Worm (Caenorhabditis elegans) whole organism, late embryonic: ENCODE data around the gene F40G9.9.

Source experiments
- C38D4.7 ChIP-seq: fragments of 200-800 bp; sonication (Bioruptor generic); optimal IDR thresholded peaks from 2 replicates; lab custom pipeline; 2018; ENCODE audit warnings: mild to moderate bottlenecking, missing genetic modification characterization, moderate library complexity, missing compliant biosample characterization
- F13H6.1 ChIP-seq: sonication (generic microtip); optimal IDR thresholded peaks from 2 replicates; lab custom pipeline; 2016; ENCODE audit warnings: missing genetic modification characterization, missing compliant biosample characterization
- K02D7.2 ChIP-seq: sonication (generic microtip); optimal IDR thresholded peaks from 2 replicates; lab custom pipeline; 2017; ENCODE audit warnings: mild to moderate bottlenecking, missing genetic modification characterization, missing compliant biosample characterization
- K09A11.1 ChIP-seq: sonication (generic microtip); optimal IDR thresholded peaks from 2 replicates; lab custom pipeline; 2017; ENCODE audit warnings: antibody characterized with exemption, mild to moderate bottlenecking, missing genetic modification characterization, missing compliant biosample characterization; ENCODE audit not compliant: insufficient read depth
- Y22D7AL.16 ChIP-seq: sonication (generic microtip); optimal IDR thresholded peaks from 2 replicates; lab custom pipeline; 2016; ENCODE audit warnings: missing genetic modification characterization, missing compliant biosample characterization
- ceh-14 ChIP-seq: sonication (generic microtip); optimal IDR thresholded peaks from 2 replicates; lab custom pipeline; 2016; ENCODE audit warnings: missing genotype, missing genetic modification characterization, missing compliant biosample characterization
- ceh-18 ChIP-seq: sonication (generic microtip); optimal IDR thresholded peaks from 2 replicates; lab custom pipeline; 2016; ENCODE audit warnings: missing genetic modification characterization, missing compliant biosample characterization
- ceh-24 ChIP-seq: sonication (generic microtip); optimal IDR thresholded peaks from 2 replicates; lab custom pipeline; 2016; ENCODE audit warnings: mild to moderate bottlenecking, missing genetic modification characterization, missing compliant biosample characterization
- ceh-30 ChIP-seq: fragments of 150-350 bp; optimal IDR thresholded peaks from 2 replicates; lab custom pipeline; 2014; ENCODE audit warnings: missing biosample characterization, missing genetic modification characterization
- ceh-31 ChIP-seq: sonication (generic microtip); optimal IDR thresholded peaks from 2 replicates; lab custom pipeline; 2016; ENCODE audit warnings: missing genetic modification characterization, missing compliant biosample characterization
- ceh-34 ChIP-seq: sonication (generic microtip); optimal IDR thresholded peaks from 2 replicates; lab custom pipeline; 2016; ENCODE audit warnings: mild to moderate bottlenecking, missing genetic modification characterization, missing compliant biosample characterization
- ceh-9 ChIP-seq: sonication (generic microtip); optimal IDR thresholded peaks from 2 replicates; lab custom pipeline; 2016; ENCODE audit warnings: mild to moderate bottlenecking, missing genetic modification characterization, inconsistent platforms, missing compliant biosample characterization
- che-1 ChIP-seq: sonication (generic microtip); optimal IDR thresholded peaks from 2 replicates; lab custom pipeline; 2016; ENCODE audit warnings: mild to moderate bottlenecking, missing genetic modification characterization, missing compliant biosample characterization
- dmd-4 ChIP-seq: sonication (generic microtip); optimal IDR thresholded peaks from 2 replicates; lab custom pipeline; 2016; ENCODE audit warnings: borderline replicate concordance, missing genetic modification characterization, missing compliant biosample characterization
- dve-1 ChIP-seq: sonication (generic microtip); optimal IDR thresholded peaks from 2 replicates; lab custom pipeline; 2017; ENCODE audit warnings: antibody characterized with exemption, mild to moderate bottlenecking, missing genetic modification characterization, missing compliant biosample characterization
- fax-1 ChIP-seq: sonication (generic microtip); optimal IDR thresholded peaks from 2 replicates; lab custom pipeline; 2016; ENCODE audit warnings: missing genotype, missing genetic modification characterization, missing compliant biosample characterization
- fkh-10 ChIP-seq: fragments of 150-350 bp; optimal IDR thresholded peaks from 2 replicates; lab custom pipeline; 2014; ENCODE audit warnings: missing biosample characterization, missing genetic modification reagents, missing genetic modification characterization
- hlh-13 ChIP-seq: fragments of 200-800 bp; sonication (Bioruptor generic); optimal IDR thresholded peaks from 2 replicates; lab custom pipeline; 2018; ENCODE audit warnings: mild to moderate bottlenecking, missing genetic modification characterization, missing compliant biosample characterization
- hlh-15 ChIP-seq: sonication (generic microtip); optimal IDR thresholded peaks from 2 replicates; lab custom pipeline; 2016; ENCODE audit warnings: missing genetic modification characterization, missing compliant biosample characterization
- hlh-6 ChIP-seq: sonication (generic microtip); optimal IDR thresholded peaks from 2 replicates; lab custom pipeline; 2016; ENCODE audit warnings: missing genotype, missing genetic modification characterization, missing compliant biosample characterization
- lim-6 ChIP-seq: sonication (generic microtip); optimal IDR thresholded peaks from 2 replicates; lab custom pipeline; 2016; ENCODE audit warnings: missing genetic modification characterization, missing compliant biosample characterization
- nfya-1 ChIP-seq: sonication (generic microtip); optimal IDR thresholded peaks from 2 replicates; lab custom pipeline; 2017; ENCODE audit warnings: missing genetic modification characterization, mild to moderate bottlenecking, missing compliant biosample characterization, antibody characterized with exemption, moderate library complexity
- nhr-232 ChIP-seq: sonication (generic microtip); optimal IDR thresholded peaks from 2 replicates; lab custom pipeline; 2016; ENCODE audit warnings: missing genetic modification characterization, missing compliant biosample characterization
- npax-4 ChIP-seq: sonication (generic microtip); optimal IDR thresholded peaks from 2 replicates; lab custom pipeline; 2016; ENCODE audit warnings: missing genetic modification characterization, missing compliant biosample characterization
- pat-9 ChIP-seq: fragments of 200-800 bp; sonication (Bioruptor generic); optimal IDR thresholded peaks from 2 replicates; lab custom pipeline; 2018; ENCODE audit warnings: mild to moderate bottlenecking, missing genetic modification characterization, moderate library complexity, missing compliant biosample characterization
- pax-1 ChIP-seq: fragments of 150-350 bp; optimal IDR thresholded peaks from 2 replicates; lab custom pipeline; 2014; ENCODE audit warnings: missing biosample characterization, missing genetic modification characterization
- pha-4 ChIP-seq: fragments of 150-350 bp; optimal IDR thresholded peaks from 2 replicates; lab custom pipeline; 2018; ENCODE audit warnings: missing biosample characterization, missing genetic modification reagents, missing genetic modification characterization
- pros-1 ChIP-seq: fragments of 150-350 bp; optimal IDR thresholded peaks from 2 replicates; lab custom pipeline; 2014; ENCODE audit warnings: missing biosample characterization, missing genetic modification reagents, missing genetic modification characterization
- ref-2 ChIP-seq: sonication (generic microtip); optimal IDR thresholded peaks from 2 replicates; lab custom pipeline; 2016; ENCODE audit warnings: missing genetic modification characterization, missing compliant biosample characterization
- rnt-1 ChIP-seq: sonication (generic microtip); optimal IDR thresholded peaks from 2 replicates; lab custom pipeline; 2016; ENCODE audit warnings: missing genetic modification characterization, missing compliant biosample characterization
- sox-2 ChIP-seq: fragments of 200-800 bp; sonication (Bioruptor generic); IDR thresholded peaks from 2 replicates; pipeline ENCODE4 v1.3.6; 2022; ENCODE audit warnings: missing genetic modification reagents, missing genetic modification characterization, missing compliant biosample characterization
- tbx-2 ChIP-seq: sonication (generic microtip); optimal IDR thresholded peaks from 2 replicates; lab custom pipeline; 2016; ENCODE audit warnings: missing genetic modification characterization, missing compliant biosample characterization
- ttx-3 ChIP-seq: sonication (generic microtip); optimal IDR thresholded peaks from 2 replicates; lab custom pipeline; 2016; ENCODE audit warnings: missing genetic modification reagents, missing genetic modification characterization, missing compliant biosample characterization
- unc-3 ChIP-seq, 2 experiments: fragments of 200-800 bp in 1 of 2; sonication (Bioruptor generic) in 1 of 2; sonication (generic microtip) in 1 of 2; conservative IDR thresholded peaks in 1 of 2; optimal IDR thresholded peaks in 1 of 2; 2 replicates each; pipeline versions ENCODE4 v1.3.6 to Lab custom; 2016 to 2022; ENCODE audit warnings: missing compliant biosample characterization in 2 of 2, missing genetic modification characterization in 2 of 2, missing genetic modification reagents in 1 of 2
- unc-42 ChIP-seq: sonication (generic microtip); optimal IDR thresholded peaks from 2 replicates; lab custom pipeline; 2016; ENCODE audit warnings: missing genotype, missing genetic modification characterization, missing compliant biosample characterization
- zip-5 ChIP-seq: sonication (generic microtip); optimal IDR thresholded peaks from 2 replicates; lab custom pipeline; 2016; ENCODE audit warnings: missing genetic modification characterization, missing compliant biosample characterization
- ztf-16 ChIP-seq: sonication (generic microtip); optimal IDR thresholded peaks from 2 replicates; lab custom pipeline; 2017; ENCODE audit warnings: missing genetic modification characterization, missing compliant biosample characterization

F40G9.9 gene

DNA sequence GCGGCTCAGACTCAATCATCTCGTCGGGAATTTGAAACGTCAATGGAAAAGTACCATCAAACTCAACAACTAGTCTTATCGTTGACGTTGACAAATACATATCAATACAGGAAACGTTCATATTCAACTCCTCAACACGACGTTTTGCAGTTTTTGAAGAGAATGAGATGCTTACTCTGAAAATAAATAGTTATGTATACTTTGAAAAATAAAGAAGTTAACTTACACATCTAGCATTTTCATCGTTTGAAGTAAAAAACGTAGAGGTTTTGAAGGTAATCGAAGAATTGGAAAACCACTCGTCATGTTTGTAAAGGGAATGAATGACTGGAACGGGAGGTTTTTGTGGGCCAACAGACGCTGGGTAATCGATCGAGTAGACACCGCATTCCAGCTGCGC is 30.6 kb downstream of the F40G9.9 start, which contains the start of gene fbxb-81:
Gene fbxb-81, minus strand, starts transcription at position 314 of the 400 bp plus-strand sequence.
- no peak for TF ChIP-seq ceh-24 (tag; lab: Kevin White, UChicago)
- TF ChIP-seq ref-2 (tag; lab: Kevin White, UChicago): no peak
- TF ChIP-seq unc-3 (GFP tag; conservative IDR thresholded peaks at IDR 0.05; lab: Robert Waterston, UW): no peak
- no peak for TF ChIP-seq unc-3 (tag; optimal IDR thresholded peaks at IDR 0.05; lab: Kevin White, UChicago)

DNA sequence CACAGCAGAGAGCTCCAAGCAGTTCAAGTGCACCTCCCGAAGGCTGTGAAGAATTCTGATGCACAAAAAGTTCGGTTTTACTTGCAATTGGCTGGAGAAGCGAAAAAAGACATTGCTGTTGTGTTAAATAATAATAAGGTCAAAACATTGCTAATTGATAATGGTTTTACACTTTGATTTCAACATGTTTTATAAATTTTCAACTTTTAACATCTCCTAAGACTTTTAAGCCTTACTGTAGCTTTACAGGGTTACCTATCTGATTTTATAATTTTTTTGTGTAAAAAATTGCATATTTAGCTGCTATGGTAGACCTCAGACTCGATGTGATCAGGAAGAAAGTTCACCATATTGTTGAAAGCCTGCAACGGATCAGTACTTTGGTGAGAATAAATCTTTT is 37.3 kb downstream of the F40G9.9 start, which contains the start of gene pals-25:
Gene pals-25, plus strand, starts transcription at position 301 of the 400 bp plus-strand sequence.
- no peak for TF ChIP-seq ceh-34
- no peak for TF ChIP-seq dmd-4
- TF ChIP-seq lim-6: no peak
- TF ChIP-seq hlh-15: no peak
- no peak for TF ChIP-seq fkh-10
- TF ChIP-seq Y22D7AL.16 (tag; lab: Kevin White, UChicago): no peak
- no peak for TF ChIP-seq hlh-6 (tag; lab: Kevin White, UChicago)
- no peak for TF ChIP-seq hlh-13 (GFP tag; lab: Kevin White, UChicago)
- TF ChIP-seq che-1 (tag; lab: Kevin White, UChicago): no peak
- TF ChIP-seq ztf-16 (tag; lab: Kevin White, UChicago): no peak
- TF ChIP-seq ceh-30: no peak
- no peak for TF ChIP-seq ceh-18 (tag; lab: Kevin White, UChicago)
- TF ChIP-seq tbx-2: no peak
- TF ChIP-seq pat-9 (tag; lab: Kevin White, UChicago): no peak
- TF ChIP-seq K09A11.1 (tag; lab: Kevin White, UChicago): no peak
- no peak for TF ChIP-seq C38D4.7 (GFP tag; lab: Kevin White, UChicago)
- TF ChIP-seq nhr-232 (tag; lab: Kevin White, UChicago): no peak
- TF ChIP-seq ceh-9 (tag; lab: Kevin White, UChicago): no peak
- TF ChIP-seq zip-5 (tag; lab: Kevin White, UChicago): no peak

DNA sequence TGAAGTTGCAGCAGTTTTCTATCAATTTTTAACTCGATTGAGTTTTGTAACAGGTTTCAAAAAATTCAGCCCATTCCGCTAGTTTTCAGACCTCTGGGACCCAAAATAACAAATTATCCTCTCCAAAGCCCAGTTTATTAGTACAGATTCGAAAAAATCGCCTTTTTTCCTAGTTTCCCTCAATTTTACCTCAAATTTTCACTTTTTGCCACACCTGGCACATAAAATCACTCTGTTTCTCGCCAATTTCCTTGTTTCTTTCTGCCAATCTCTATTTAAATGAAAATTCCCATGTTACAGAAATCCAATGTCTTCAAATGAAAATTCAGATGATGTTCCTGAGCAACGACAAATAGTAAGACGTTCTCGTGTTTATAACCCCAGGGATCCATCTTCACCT is 39.4 kb downstream of the F40G9.9 start, which contains the start of gene pals-22:
Gene pals-22, plus strand, starts transcription at position 301 of the 400 bp plus-strand sequence.
- TF ChIP-seq unc-42 (tag; lab: Kevin White, UChicago) (no peak), ceh-14 (tag; lab: Kevin White, UChicago) (no peak), K02D7.2 (no peak), pros-1 (tag; lab: Kevin White, UChicago) (no peak)
- TF ChIP-seq, all 69 proteins: peak for 0

DNA sequence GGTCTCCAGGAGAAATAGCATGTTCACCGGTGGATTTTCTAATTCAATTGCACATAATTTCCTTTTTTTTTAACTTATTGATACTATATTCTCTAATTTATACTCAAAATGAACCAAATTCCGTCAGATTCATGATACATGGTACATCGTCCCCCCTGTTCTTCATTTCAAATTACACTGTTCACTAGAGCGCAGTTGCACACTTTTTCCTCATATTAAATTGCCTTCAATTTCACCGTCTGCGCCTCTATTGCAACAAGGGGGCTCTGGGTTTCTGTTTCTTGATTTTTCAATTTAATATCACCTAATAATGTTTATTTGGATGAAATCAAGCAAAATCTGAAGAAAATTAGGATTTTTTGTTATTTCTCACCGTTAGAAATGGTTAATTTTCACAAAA is 39.9 kb downstream of the F40G9.9 start:
- TF ChIP-seq lim-6 (peak; percentile 4), ceh-14 (tag; lab: Kevin White, UChicago) (peak; percentile 43), ceh-31 (tag; lab: Kevin White, UChicago) (peak; percentile 41), unc-42 (tag; lab: Kevin White, UChicago) (peak; percentile 91), F13H6.1 (tag; lab: Kevin White, UChicago) (no peak), pha-4 (tag; lab: Kevin White, UChicago) (no peak), dve-1 (tag; lab: Kevin White, UChicago) (no peak), npax-4 (tag; lab: Kevin White, UChicago) (no peak), hlh-15 (no peak), ceh-34 (peak; percentile 53), pax-1 (no peak), sox-2 (GFP tag; lab: Robert Waterston, UW) (no peak), fax-1 (tag; lab: Kevin White, UChicago) (no peak), rnt-1 (tag; lab: Kevin White, UChicago) (no peak), ttx-3 (no peak), pat-9 (tag; lab: Kevin White, UChicago) (no peak), ref-2 (tag; lab: Kevin White, UChicago) (no peak), ceh-9 (tag; lab: Kevin White, UChicago) (no peak), nfya-1 (tag; lab: Kevin White, UChicago) (peak; percentile 34)
- TF ChIP-seq, all 69 proteins: peak for 6
